Worm (Caenorhabditis elegans) whole organism, late embryonic: ENCODE measurements around the gene K02H11.4.

ENCODE experiments used
- ama-1 ChIP-seq: fragments of 150-350 bp; optimal IDR thresholded peaks from 2 replicates; lab custom pipeline; 2014
- ets-4 ChIP-seq: sonication (generic microtip); optimal IDR thresholded peaks from 2 replicates; lab custom pipeline; 2016; ENCODE audit warnings: missing genetic modification characterization, missing compliant biosample characterization
- fkh-10 ChIP-seq: fragments of 150-350 bp; optimal IDR thresholded peaks from 2 replicates; lab custom pipeline; 2014; ENCODE audit warnings: missing biosample characterization, missing genetic modification reagents, missing genetic modification characterization
- fkh-6 ChIP-seq: sonication (generic microtip); optimal IDR thresholded peaks from 2 replicates; lab custom pipeline; 2016; ENCODE audit warnings: missing genetic modification characterization, missing compliant biosample characterization
- lin-11 ChIP-seq: fragments of 200-800 bp; sonication (Bioruptor generic); optimal IDR thresholded peaks from 2 replicates; lab custom pipeline; 2018; ENCODE audit warnings: mild to moderate bottlenecking, missing genetic modification characterization, missing compliant biosample characterization
- nfya-1 ChIP-seq: sonication (generic microtip); optimal IDR thresholded peaks from 2 replicates; lab custom pipeline; 2017; ENCODE audit warnings: missing genetic modification characterization, mild to moderate bottlenecking, missing compliant biosample characterization, antibody characterized with exemption, moderate library complexity
- nhr-232 ChIP-seq: sonication (generic microtip); optimal IDR thresholded peaks from 2 replicates; lab custom pipeline; 2016; ENCODE audit warnings: missing genetic modification characterization, missing compliant biosample characterization
- tbx-2 ChIP-seq: sonication (generic microtip); optimal IDR thresholded peaks from 2 replicates; lab custom pipeline; 2016; ENCODE audit warnings: missing genetic modification characterization, missing compliant biosample characterization
- unc-42 ChIP-seq: sonication (generic microtip); optimal IDR thresholded peaks from 2 replicates; lab custom pipeline; 2016; ENCODE audit warnings: missing genotype, missing genetic modification characterization, missing compliant biosample characterization
- zip-5 ChIP-seq: sonication (generic microtip); optimal IDR thresholded peaks from 2 replicates; lab custom pipeline; 2016; ENCODE audit warnings: missing genetic modification characterization, missing compliant biosample characterization

ce11 chrV:1488642-1489041, 42.4 kb downstream of the K02H11.4 start:
- TF ChIP-seq zip-5 (tag; lab: Kevin White, UChicago) (no peak), fkh-10 (GFP tag; lab: Kevin White, UChicago) (no peak), tbx-2 (no peak), lin-11 (tag; lab: Kevin White, UChicago) (no peak), nhr-232 (tag; lab: Kevin White, UChicago) (no peak), fkh-6 (no peak), ama-1 (lab: Kevin White, UChicago) (no peak), ets-4 (tag; lab: Kevin White, UChicago) (no peak), nfya-1 (tag; lab: Kevin White, UChicago) (no peak), unc-42 (tag; lab: Kevin White, UChicago) (no peak)
